Fruit fly (Drosophila melanogaster): ENCODE data around the gene CG5478.

- TF ChIP-seq CG13204 (GFP tag; optimal IDR thresholded peaks at IDR 0.05) (no peak), D1 (tag; optimal IDR thresholded peaks at IDR 0.05) (no peak), CG10348 (GFP tag; IDR thresholded peaks at IDR 0.05) (no peak), CG4496 (GFP tag; IDR thresholded peaks at IDR 0.05) (no peak), EcR (GFP tag; optimal IDR thresholded peaks at IDR 0.05) (no peak), Ets98B (GFP tag; IDR thresholded peaks at IDR 0.05) (peak; percentile 50; the same call in 1 of the 2 replicates), Snoo (tag; optimal IDR thresholded peaks at IDR 0.05) (no peak), CG12605 (GFP tag; IDR thresholded peaks at IDR 0.05) (peak; percentile 79), CG17806 (tag; optimal IDR thresholded peaks at IDR 0.05) (no peak), fd96Ca (GFP tag; IDR thresholded peaks at IDR 0.05) (no peak)
These were observed 10.6 kb downstream of the CG5478 start for dm6 chr3R:15922622-15923574.

Data from whole organism, pupa.